Fruit fly (Drosophila melanogaster) whole organism, wandering third instar larva: ENCODE results near the gene Mdr65.
A peak's percentile ranks its signal among the peaks of the same experiment; 100 is the strongest.

Source experiments
- Abd-B ChIP-seq: fragments of >200 bp; optimal IDR thresholded peaks from 2 replicates; lab custom pipeline; 2017; ENCODE audit warnings: missing biosample characterization, missing genetic modification characterization
- CG32264 ChIP-seq: fragments of 200-800 bp; sonication (Bioruptor generic); optimal IDR thresholded peaks from 2 replicates; lab custom pipeline; 2016; ENCODE audit warnings: missing biosample characterization, missing genetic modification characterization
- CG9705 ChIP-seq: fragments of 200-800 bp; sonication (Bioruptor generic); optimal IDR thresholded peaks from 2 replicates; lab custom pipeline; 2018; ENCODE audit warnings: missing biosample characterization, mild to moderate bottlenecking, missing genetic modification characterization
- CrebA ChIP-seq: fragments of 200-800 bp; sonication (Bioruptor generic); optimal IDR thresholded peaks from 2 replicates; lab custom pipeline; 2016; ENCODE audit warnings: missing biosample characterization, mild to moderate bottlenecking, missing genetic modification characterization, borderline replicate concordance
- Dfd ChIP-seq: fragments of >200 bp; optimal IDR thresholded peaks from 2 replicates; lab custom pipeline; 2017; ENCODE audit warnings: missing biosample characterization, missing genetic modification characterization
- Dif ChIP-seq: fragments of 200-275, 200-300 bp; sonication (Bioruptor generic); optimal IDR thresholded peaks from 2 replicates; lab custom pipeline; 2018; ENCODE audit warnings: missing biosample characterization, missing genetic modification characterization; ENCODE audit not compliant: partially characterized antibody
- GATAd ChIP-seq: sonication (Bioruptor generic); optimal IDR thresholded peaks from 2 replicates; lab custom pipeline; 2016; ENCODE audit warnings: missing biosample characterization, missing genetic modification characterization
- HLH106 ChIP-seq: fragments of 200-800 bp; optimal IDR thresholded peaks from 3 replicates; lab custom pipeline; 2019; ENCODE audit warnings: missing biosample characterization, mild to moderate bottlenecking, missing genetic modification characterization, moderate library complexity
- Hnf4 ChIP-seq: fragments of 200-800 bp; sonication (Bioruptor generic); optimal IDR thresholded peaks from 2 replicates; lab custom pipeline; 2016; ENCODE audit warnings: missing biosample characterization, mild to moderate bottlenecking, missing genetic modification characterization
- Hr78 ChIP-seq: fragments of >200 bp; optimal IDR thresholded peaks from 2 replicates; lab custom pipeline; 2017; ENCODE audit warnings: missing biosample characterization, missing genetic modification characterization
- Hr83 ChIP-seq: fragments of 200-300 bp; sonication (Bioruptor generic); optimal IDR thresholded peaks from 2 replicates; lab custom pipeline; 2016; ENCODE audit warnings: missing biosample characterization, mild to moderate bottlenecking, missing genetic modification characterization, moderate library complexity; ENCODE audit not compliant: poor library complexity, severe bottlenecking
- Jra ChIP-seq: sonication (Bioruptor generic); optimal IDR thresholded peaks from 2 replicates; lab custom pipeline; 2016; ENCODE audit warnings: missing biosample characterization, missing genetic modification characterization
- Mio ChIP-seq: sonication (Bioruptor generic); optimal IDR thresholded peaks from 2 replicates; lab custom pipeline; 2016; ENCODE audit warnings: missing biosample characterization, missing genetic modification characterization
- Myc ChIP-seq: fragments of >200 bp; optimal IDR thresholded peaks from 2 replicates; lab custom pipeline; 2017
- N ChIP-seq: fragments of >200 bp; optimal IDR thresholded peaks from 2 replicates; lab custom pipeline; 2018; ENCODE audit warnings: missing biosample characterization, missing external identifiers, missing genetic modification characterization
- OdsH ChIP-seq: fragments of 200-800 bp; sonication (Bioruptor generic); optimal IDR thresholded peaks from 2 replicates; lab custom pipeline; 2016; ENCODE audit warnings: missing biosample characterization, mild to moderate bottlenecking, missing genetic modification characterization
- Rel ChIP-seq, 2 experiments: fragments of 200-800 bp; sonication (Bioruptor generic) in 1 of 2; optimal IDR thresholded peaks; 2 replicates in 1 of 2; 3 replicates in 1 of 2; lab custom pipeline; 2016 to 2019; ENCODE audit warnings: mild to moderate bottlenecking in 2 of 2, missing biosample characterization in 2 of 2, missing genetic modification characterization in 2 of 2, moderate library complexity in 1 of 2
- Sp1 ChIP-seq: fragments of 200-800 bp; sonication (Bioruptor generic); optimal IDR thresholded peaks from 3 replicates; lab custom pipeline; 2019; ENCODE audit warnings: missing biosample characterization, mild to moderate bottlenecking, missing genetic modification characterization, moderate library complexity
- Vsx2 ChIP-seq: fragments of 200-300, 225-300 bp; sonication (Bioruptor generic); optimal IDR thresholded peaks from 2 replicates; lab custom pipeline; 2018; ENCODE audit warnings: missing biosample characterization, missing genetic modification characterization; ENCODE audit not compliant: partially characterized antibody
- br ChIP-seq: fragments of 200-800 bp; sonication (Bioruptor generic); optimal IDR thresholded peaks from 2 replicates; lab custom pipeline; 2016; ENCODE audit warnings: missing biosample characterization, missing genetic modification characterization
- brk ChIP-seq: fragments of 200-800 bp; sonication (Bioruptor generic); optimal IDR thresholded peaks from 2 replicates; lab custom pipeline; 2016; ENCODE audit warnings: missing biosample characterization, mild to moderate bottlenecking, missing genetic modification characterization
- dl ChIP-seq, 2 experiments: fragments of 175-275, 200-275 bp in 1 of 2; fragments of 200-275 bp in 1 of 2; sonication (Bioruptor generic); optimal IDR thresholded peaks; lab custom pipeline; 2018; ENCODE audit warnings: mild to moderate bottlenecking in 2 of 2, missing biosample characterization in 2 of 2, missing genetic modification characterization in 2 of 2, moderate library complexity in 2 of 2; ENCODE audit not compliant: partially characterized antibody in 2 of 2, insufficient read depth in 1 of 2
- dmrt93B ChIP-seq: fragments of 200-800 bp; sonication (Bioruptor generic); optimal IDR thresholded peaks from 2 replicates; lab custom pipeline; 2018; ENCODE audit warnings: missing biosample characterization, mild to moderate bottlenecking, missing genetic modification characterization
- dsf ChIP-seq: sonication (Bioruptor generic); optimal IDR thresholded peaks from 2 replicates; lab custom pipeline; 2016; ENCODE audit warnings: missing biosample characterization, missing genetic modification characterization, borderline replicate concordance
- ey ChIP-seq: fragments of 200-800 bp; sonication (Bioruptor generic); optimal IDR thresholded peaks from 2 replicates; lab custom pipeline; 2016; ENCODE audit warnings: missing biosample characterization, missing genetic modification characterization
- foxo ChIP-seq, 2 experiments: fragments of 200-800 bp; sonication (Bioruptor generic); optimal IDR thresholded peaks; 2 replicates in 1 of 2; 3 replicates in 1 of 2; lab custom pipeline; 2016 to 2017; ENCODE audit warnings: missing biosample characterization in 2 of 2, missing genetic modification characterization in 2 of 2
- fru ChIP-seq: fragments of 200-800 bp; sonication (Bioruptor generic); optimal IDR thresholded peaks from 3 replicates; lab custom pipeline; 2016; ENCODE audit warnings: missing biosample characterization, mild to moderate bottlenecking, missing genetic modification characterization
- h ChIP-seq: fragments of 200-800 bp; sonication (Bioruptor generic); optimal IDR thresholded peaks from 3 replicates; lab custom pipeline; 2016; ENCODE audit warnings: missing biosample characterization, mild to moderate bottlenecking, missing genetic modification characterization
- jim ChIP-seq: fragments of 175-275, 200-325 bp; sonication (Bioruptor generic); optimal IDR thresholded peaks from 2 replicates; lab custom pipeline; 2016; ENCODE audit warnings: missing biosample characterization, mild to moderate bottlenecking, missing genetic modification characterization
- lola ChIP-seq: fragments of >200 bp; optimal IDR thresholded peaks from 2 replicates; lab custom pipeline; 2017; ENCODE audit warnings: missing biosample characterization, missing genetic modification characterization
- pan ChIP-seq: fragments of >200 bp; optimal IDR thresholded peaks from 2 replicates; lab custom pipeline; 2017
- psq ChIP-seq: fragments of 200-800 bp; sonication (Bioruptor generic); optimal IDR thresholded peaks from 3 replicates; lab custom pipeline; 2017; ENCODE audit warnings: missing biosample characterization, mild to moderate bottlenecking, missing genetic modification characterization, moderate library complexity
- rgr ChIP-seq: fragments of 200-800 bp; sonication (Bioruptor generic); optimal IDR thresholded peaks from 3 replicates; lab custom pipeline; 2016; ENCODE audit warnings: missing biosample characterization, mild to moderate bottlenecking, missing genetic modification characterization
- sage ChIP-seq: fragments of 200-800 bp; sonication (Bioruptor generic); optimal IDR thresholded peaks from 2 replicates; lab custom pipeline; 2016; ENCODE audit warnings: missing biosample characterization, mild to moderate bottlenecking, missing genetic modification characterization
- sv ChIP-seq: fragments of 200-800 bp; sonication (Bioruptor generic); optimal IDR thresholded peaks from 3 replicates; lab custom pipeline; 2016; ENCODE audit warnings: missing biosample characterization, missing genetic modification characterization
- tai ChIP-seq: sonication (Bioruptor generic); optimal IDR thresholded peaks from 2 replicates; lab custom pipeline; 2016; ENCODE audit warnings: missing biosample characterization, missing genetic modification characterization
- usp ChIP-seq: fragments of >200 bp; optimal IDR thresholded peaks from 2 replicates; lab custom pipeline; 2017; ENCODE audit warnings: missing biosample characterization, missing genetic modification characterization
- woc ChIP-seq: sonication (Bioruptor generic); optimal IDR thresholded peaks from 2 replicates; lab custom pipeline; 2016; ENCODE audit warnings: missing biosample characterization, mild to moderate bottlenecking, missing genetic modification characterization

Mdr65 gene

DNA sequence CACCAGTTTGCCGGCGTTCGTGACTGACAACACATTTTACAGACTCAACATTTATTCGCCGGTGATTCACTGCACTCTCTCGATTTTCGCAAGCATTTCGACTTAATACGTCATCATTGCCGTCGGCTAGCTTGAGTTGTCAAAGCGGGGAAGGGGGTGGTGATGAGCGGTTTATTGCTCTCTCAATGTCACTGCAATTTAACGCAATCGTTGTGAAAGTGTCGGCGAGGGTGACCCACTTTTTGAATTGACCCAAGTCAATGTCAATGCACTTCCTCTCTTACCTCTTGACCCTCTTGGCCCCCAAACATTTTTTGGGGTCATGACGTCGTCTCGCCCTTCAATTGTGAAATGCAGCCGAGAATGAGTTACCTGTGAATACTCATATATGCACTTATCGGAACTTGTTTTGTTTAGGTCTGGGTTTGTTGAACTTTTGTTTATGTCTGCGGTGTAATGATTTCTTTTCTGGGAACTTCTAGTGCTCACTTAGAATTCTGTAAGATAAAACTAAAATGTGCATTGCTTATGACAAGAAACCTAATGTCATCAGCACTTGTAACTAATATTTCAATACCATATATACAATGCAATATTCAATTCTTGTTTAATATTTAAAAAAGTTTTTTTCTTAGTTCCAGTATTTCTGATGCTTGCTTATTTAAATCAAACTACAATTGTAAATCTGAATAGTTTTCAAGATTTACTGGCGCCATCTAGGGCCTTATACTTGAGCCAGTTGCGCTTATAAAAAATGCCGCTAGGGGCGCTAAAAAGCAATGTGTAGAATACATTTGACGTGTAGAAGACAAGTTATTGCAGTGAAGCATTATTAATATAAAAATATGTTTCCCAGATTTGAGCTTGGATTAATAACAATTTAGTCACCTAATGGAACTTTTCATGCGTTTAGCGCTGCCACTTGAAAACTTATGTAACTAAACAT is 18.6 kb upstream of the Mdr65 start:
- peak; percentile 5 for TF ChIP-seq ey
- TF ChIP-seq HLH106 (tag; lab: Kevin White, UChicago): peak; percentile 38
- peak; percentile 25 for TF ChIP-seq br (GFP tag; lab: Kevin White, UChicago)
- peak; percentile 6 for TF ChIP-seq dmrt93B (GFP tag; lab: Kevin White, UChicago)
- no peak for TF ChIP-seq CrebA
- peak; percentile 29 for TF ChIP-seq rgr (GFP tag; lab: Kevin White, UChicago)
- TF ChIP-seq brk (GFP tag; lab: Kevin White, UChicago): peak; percentile 27
- TF ChIP-seq Myc: peak; percentile 74
- no peak for TF ChIP-seq Dfd (GFP tag; lab: Kevin White, UChicago)
- TF ChIP-seq CG9705 (GFP tag; lab: Kevin White, UChicago): no peak
- peak; percentile 39 for TF ChIP-seq Hnf4 (GFP tag; lab: Kevin White, UChicago)
- no peak for TF ChIP-seq psq (GFP tag; lab: Kevin White, UChicago)
- no peak for TF ChIP-seq dsf (GFP tag; lab: Kevin White, UChicago)
- TF ChIP-seq lola: no peak
- TF ChIP-seq GATAd (GFP tag; lab: Kevin White, UChicago): no peak
- no peak for TF ChIP-seq Mio (GFP tag; lab: Kevin White, UChicago)
- TF ChIP-seq woc (GFP tag; lab: Kevin White, UChicago): no peak
- TF ChIP-seq usp (GFP tag; lab: Kevin White, UChicago): no peak
- TF ChIP-seq pan (lab: Kevin White, UChicago): no peak
- peak; percentile 28 for TF ChIP-seq fru (GFP tag; lab: Kevin White, UChicago)
- no peak for TF ChIP-seq sage (GFP tag; lab: Kevin White, UChicago)
- no peak for TF ChIP-seq Rel (GFP tag; optimal IDR thresholded peaks at IDR 0.05; lab: Kevin White, UChicago)
- no peak for TF ChIP-seq Rel (tag; optimal IDR thresholded peaks at IDR 0.05; lab: Kevin White, UChicago)
- peak; percentile 27 for TF ChIP-seq h
- no peak for TF ChIP-seq Dif (GFP tag; lab: Kevin White, UChicago)
- TF ChIP-seq OdsH (GFP tag; lab: Kevin White, UChicago): no peak
- TF ChIP-seq jim: no peak
- no peak for TF ChIP-seq dl (GFP tag; optimal IDR thresholded peaks at IDR 0.05; lab: Kevin White, UChicago; ENCODE audit: insufficient read depth in 1 of 2, partially characterized antibody in 2 of 2)
- TF ChIP-seq Jra (GFP tag; lab: Kevin White, UChicago): no peak
- TF ChIP-seq Hr83 (GFP tag; lab: Kevin White, UChicago): peak; percentile 68
- no peak for TF ChIP-seq Vsx2
- no peak for TF ChIP-seq Sp1 (GFP tag; lab: Kevin White, UChicago)
- no peak for TF ChIP-seq CG32264 (GFP tag; lab: Kevin White, UChicago)
- TF ChIP-seq Abd-B: no peak
- TF ChIP-seq foxo (GFP tag; optimal IDR thresholded peaks at IDR 0.05; lab: Kevin White, UChicago): peak in 1 of 2 experiments; percentile 39
- no peak for TF ChIP-seq N (GFP tag; lab: Kevin White, UChicago)
- no peak for TF ChIP-seq sv (GFP tag; lab: Kevin White, UChicago)
- peak; percentile 61 for TF ChIP-seq tai (GFP tag; lab: Kevin White, UChicago)
- TF ChIP-seq Hr78 (GFP tag; lab: Kevin White, UChicago): no peak

dm6 chr3L:6263470-6263869 is 17.9 kb upstream of the Mdr65 start:
- TF ChIP-seq Sp1 (GFP tag; lab: Kevin White, UChicago): no peak
- TF ChIP-seq HLH106 (tag; lab: Kevin White, UChicago): no peak
- no peak for TF ChIP-seq Abd-B
- no peak for TF ChIP-seq Vsx2
- no peak for TF ChIP-seq OdsH (GFP tag; lab: Kevin White, UChicago)
- no peak for TF ChIP-seq tai (GFP tag; lab: Kevin White, UChicago)
- TF ChIP-seq CrebA: no peak
- TF ChIP-seq rgr (GFP tag; lab: Kevin White, UChicago): no peak
- no peak for TF ChIP-seq h
- no peak for TF ChIP-seq Jra (GFP tag; lab: Kevin White, UChicago)
- TF ChIP-seq pan (lab: Kevin White, UChicago): no peak
- TF ChIP-seq Myc: no peak
- no peak for TF ChIP-seq CG32264 (GFP tag; lab: Kevin White, UChicago)
- no peak for TF ChIP-seq ey
- no peak for TF ChIP-seq woc (GFP tag; lab: Kevin White, UChicago)
- TF ChIP-seq Mio (GFP tag; lab: Kevin White, UChicago): no peak
- TF ChIP-seq, all 38 proteins: peak for 0
